Worm (Caenorhabditis elegans) whole organism, L3 larva: ENCODE results near the gene F25D1.3.

Experiments used
- R02D3.7 ChIP-seq: fragments of 150-350 bp; optimal IDR thresholded peaks from 2 replicates; lab custom pipeline; 2014; ENCODE audit warnings: missing biosample characterization, missing genetic modification characterization
- aly-2 ChIP-seq: fragments of 150-350 bp; optimal IDR thresholded peaks from 2 replicates; lab custom pipeline; 2014; ENCODE audit warnings: missing biosample characterization, missing genetic modification characterization
- ama-1 ChIP-seq: fragments of 150-350 bp; optimal IDR thresholded peaks from 2 replicates; lab custom pipeline; 2018
- ceh-16 ChIP-seq: sonication (generic microtip); optimal IDR thresholded peaks from 2 replicates; lab custom pipeline; 2017; ENCODE audit warnings: missing biosample characterization, missing genetic modification characterization
- ceh-28 ChIP-seq: fragments of 150-350 bp; optimal IDR thresholded peaks from 2 replicates; lab custom pipeline; 2014; ENCODE audit warnings: missing biosample characterization, missing genetic modification reagents, missing genetic modification characterization
- ceh-9 ChIP-seq: sonication (generic microtip); optimal IDR thresholded peaks from 2 replicates; lab custom pipeline; 2018; ENCODE audit warnings: missing biosample characterization, missing genetic modification characterization
- egl-27 ChIP-seq: sonication (generic microtip); optimal IDR thresholded peaks from 4 replicates; lab custom pipeline; 2017; ENCODE audit warnings: missing biosample characterization, missing genetic modification reagents, missing genetic modification characterization
- elt-2 ChIP-seq: sonication (generic microtip); optimal IDR thresholded peaks from 2 replicates; lab custom pipeline; 2016; ENCODE audit warnings: missing genetic modification reagents, mild to moderate bottlenecking, missing genetic modification characterization, missing compliant biosample characterization
- elt-3 ChIP-seq, 3 experiments: fragments of 150-350 bp in 1 of 3; sonication (generic microtip) in 2 of 3; optimal IDR thresholded peaks; 2 replicates in 2 of 3; 4 replicates in 1 of 3; lab custom pipeline; 2014 to 2017; ENCODE audit warnings: missing biosample characterization in 3 of 3, missing genetic modification characterization in 3 of 3
- eor-1 ChIP-seq, 2 experiments: fragments of 150-350 bp; optimal IDR thresholded peaks; 2 replicates each; lab custom pipeline; 2014 to 2018; ENCODE audit warnings: missing biosample characterization in 2 of 2, missing genetic modification characterization in 2 of 2
- hmg-11 ChIP-seq: sonication (generic microtip); optimal IDR thresholded peaks from 2 replicates; lab custom pipeline; 2016; ENCODE audit warnings: missing genetic modification characterization, missing compliant biosample characterization
- jun-1 ChIP-seq: fragments of 150-350 bp; optimal IDR thresholded peaks from 2 replicates; lab custom pipeline; 2014; ENCODE audit warnings: missing biosample characterization, missing genetic modification reagents, missing genetic modification characterization
- lin-39 ChIP-seq: fragments of 150-350 bp; optimal IDR thresholded peaks from 2 replicates; lab custom pipeline; 2018; ENCODE audit warnings: missing biosample characterization, missing genetic modification reagents, missing genetic modification characterization
- lsy-12 ChIP-seq: sonication (generic microtip); optimal IDR thresholded peaks from 2 replicates; lab custom pipeline; 2016; ENCODE audit warnings: mild to moderate bottlenecking, missing genetic modification characterization, missing compliant biosample characterization
- mdl-1 ChIP-seq: fragments of 150-350 bp; optimal IDR thresholded peaks from 2 replicates; lab custom pipeline; 2014; ENCODE audit warnings: missing biosample characterization, missing genetic modification characterization
- nfya-1 ChIP-seq: sonication (generic microtip); optimal IDR thresholded peaks from 2 replicates; lab custom pipeline; 2017; ENCODE audit warnings: missing genetic modification characterization, mild to moderate bottlenecking, missing compliant biosample characterization, antibody characterized with exemption, moderate library complexity; ENCODE audit not compliant: insufficient read depth
- nhr-11 ChIP-seq: fragments of 150-350 bp; optimal IDR thresholded peaks from 2 replicates; lab custom pipeline; 2014; ENCODE audit warnings: missing biosample characterization, missing genetic modification characterization
- nhr-12 ChIP-seq: fragments of 150-350 bp; optimal IDR thresholded peaks from 2 replicates; lab custom pipeline; 2014; ENCODE audit warnings: missing biosample characterization, missing genetic modification characterization
- nhr-23 ChIP-seq: fragments of 150-350 bp; optimal IDR thresholded peaks from 2 replicates; lab custom pipeline; 2014; ENCODE audit warnings: missing biosample characterization, missing genetic modification reagents, missing genetic modification characterization
- nhr-28 ChIP-seq: fragments of 150-350 bp; optimal IDR thresholded peaks from 2 replicates; lab custom pipeline; 2014; ENCODE audit warnings: missing biosample characterization, missing genetic modification characterization
- nhr-43 ChIP-seq: sonication (generic microtip); optimal IDR thresholded peaks from 2 replicates; lab custom pipeline; 2016; ENCODE audit warnings: mild to moderate bottlenecking, missing genetic modification characterization, missing compliant biosample characterization; ENCODE audit not compliant: poor library complexity, severe bottlenecking
- nhr-76 ChIP-seq: fragments of 150-350 bp; sonication (generic microtip); optimal IDR thresholded peaks from 5 replicates; lab custom pipeline; 2014; ENCODE audit warnings: missing biosample characterization, missing genetic modification characterization
- pha-4 ChIP-seq: fragments of 150-350 bp; optimal IDR thresholded peaks from 2 replicates; lab custom pipeline; 2014; ENCODE audit warnings: missing biosample characterization, missing genetic modification reagents, missing genetic modification characterization
- pqm-1 ChIP-seq: fragments of 150-350 bp; optimal IDR thresholded peaks from 2 replicates; lab custom pipeline; 2017; ENCODE audit warnings: missing biosample characterization, missing genetic modification characterization, inconsistent platforms
- sea-2 ChIP-seq: fragments of 150-350 bp; sonication (generic microtip); optimal IDR thresholded peaks from 4 replicates; lab custom pipeline; 2014; ENCODE audit warnings: missing biosample characterization, missing genetic modification reagents, missing genetic modification characterization
- skn-1 ChIP-seq: fragments of 150-350 bp; optimal IDR thresholded peaks from 2 replicates; lab custom pipeline; 2014; ENCODE audit warnings: missing biosample characterization, missing genetic modification characterization
- snpc-4 ChIP-seq: fragments of 150-350 bp; optimal IDR thresholded peaks from 2 replicates; lab custom pipeline; 2014; ENCODE audit warnings: missing biosample characterization, missing genetic modification characterization
- tbx-2 ChIP-seq: sonication (generic microtip); optimal IDR thresholded peaks from 2 replicates; lab custom pipeline; 2016; ENCODE audit warnings: mild to moderate bottlenecking, missing genetic modification characterization, missing compliant biosample characterization
- unc-39 ChIP-seq: sonication (generic microtip); optimal IDR thresholded peaks from 4 replicates; lab custom pipeline; 2017; ENCODE audit warnings: missing biosample characterization, missing genetic modification characterization
- unc-62 ChIP-seq: fragments of 150-350 bp; sonication (generic microtip); optimal IDR thresholded peaks from 4 replicates; lab custom pipeline; 2014; ENCODE audit warnings: missing biosample characterization, missing genetic modification reagents, missing genetic modification characterization

Gene F25D1.3

ce11 chrV:10528500-10528899 is at the start of gene F25D1.3:
TSS of gene F25D1.3 (plus strand) at chrV:10528724.
- peak; percentile 15 for TF ChIP-seq nhr-23 (tag; lab: Kevin White, UChicago)
- TF ChIP-seq unc-39 (tag; lab: Kevin White, UChicago), result no peak
- no peak for TF ChIP-seq nhr-76 (tag; lab: Kevin White, UChicago)
- TF ChIP-seq, all 47 proteins: peak for 1

- TF ChIP-seq elt-2 (tag; lab: Kevin White, UChicago) (peak; percentile 85), pqm-1 (tag; lab: Kevin White, UChicago) (peak; percentile 16), ama-1 (lab: Kevin White, UChicago) (no peak)
Observed at ce11 chrV:10483995-10484394, 44.5 kb upstream of the F25D1.3 start.

- TF ChIP-seq tbx-2 (tag; lab: Kevin White, UChicago) (no peak), ceh-9 (no peak), hmg-11 (tag; lab: Kevin White, UChicago) (no peak), ceh-16 (tag; lab: Kevin White, UChicago) (no peak)
Observed at ce11 chrV:10484640-10485039, 43.9 kb upstream of the F25D1.3 start, which contains the start of gene Y32F6B.1. TSS of gene Y32F6B.1 (minus strand) at chrV:10484740.

- peak; percentile 59 for TF ChIP-seq pqm-1 (tag; lab: Kevin White, UChicago)
- no peak for TF ChIP-seq eor-1 (tag; optimal IDR thresholded peaks at IDR 0.05; lab: Kevin White, UChicago)
- TF ChIP-seq elt-2 (tag; lab: Kevin White, UChicago), result peak; percentile 73
- TF ChIP-seq, all 47 proteins: peak for 2
Observed at ce11 chrV:10485389-10485788, 43.1 kb upstream of the F25D1.3 start.

- TF ChIP-seq unc-62 (GFP tag; lab: Kevin White, UChicago) (no peak), nhr-12 (no peak), R02D3.7 (tag; lab: Kevin White, UChicago) (no peak), nfya-1 (tag; lab: Kevin White, UChicago) (no peak), pqm-1 (tag; lab: Kevin White, UChicago) (no peak), elt-3 (tag; optimal IDR thresholded peaks at IDR 0.05; lab: Kevin White, UChicago) (no peak)
Observed at ce11 chrV:10489998-10490397, 38.5 kb upstream of the F25D1.3 start, which contains the start of gene ncx-5. TSS of gene ncx-5 (minus strand) at chrV:10490098.

ce11 chrV:10491443-10491842 is 37.1 kb upstream of the F25D1.3 start, which contains the start of gene aqp-5:
TSS of gene aqp-5 (plus strand) at chrV:10491743.
- TF ChIP-seq aly-2, result no peak
- TF ChIP-seq nhr-23 (tag; lab: Kevin White, UChicago), result no peak
- no peak for TF ChIP-seq mdl-1 (tag; lab: Kevin White, UChicago)
- TF ChIP-seq nhr-28, result no peak
- TF ChIP-seq unc-62 (GFP tag; lab: Kevin White, UChicago), result no peak
- TF ChIP-seq pha-4 (tag; lab: Kevin White, UChicago), result no peak
- TF ChIP-seq sea-2 (GFP tag; lab: Kevin White, UChicago), result no peak
- TF ChIP-seq egl-27 (tag; lab: Kevin White, UChicago), result no peak
- TF ChIP-seq skn-1 (tag; lab: Kevin White, UChicago), result no peak
- TF ChIP-seq jun-1 (tag; lab: Kevin White, UChicago), result no peak
- no peak for TF ChIP-seq tbx-2 (tag; lab: Kevin White, UChicago)
- no peak for TF ChIP-seq lsy-12 (tag; lab: Kevin White, UChicago)
- no peak for TF ChIP-seq nfya-1 (tag; lab: Kevin White, UChicago)
- no peak for TF ChIP-seq nhr-43 (tag; lab: Kevin White, UChicago)
- no peak for TF ChIP-seq unc-39 (tag; lab: Kevin White, UChicago)
- TF ChIP-seq lin-39 (tag; lab: Kevin White, UChicago), result no peak
- TF ChIP-seq ceh-28, result no peak
- TF ChIP-seq nhr-11 (tag; lab: Kevin White, UChicago), result no peak
- TF ChIP-seq snpc-4 (tag; lab: Kevin White, UChicago), result no peak
